Worm (Caenorhabditis elegans): ENCODE measurements around the gene C33H5.2.
A peak's percentile ranks its signal among the peaks of the same experiment; 100 is the strongest.

- TF ChIP-seq klf-2 (GFP tag; conservative IDR thresholded peaks at IDR 0.05) (no peak), cog-1 (tag; optimal IDR thresholded peaks at IDR 0.05) (peak; percentile 80), ztf-29 (GFP tag; IDR thresholded peaks at IDR 0.05) (0 out of 2 replicates have a peak, but pooled peaks have one; percentile 42), flt-1 (GFP tag; IDR thresholded peaks at IDR 0.05) (no peak; the same call in 1 of the 2 replicates), med-1 (GFP tag; optimal IDR thresholded peaks at IDR 0.05; ENCODE audit: insufficient read depth) (no peak), T22C8.4 (GFP tag; IDR thresholded peaks at IDR 0.05) (no peak), ztf-23 (GFP tag; IDR thresholded peaks at IDR 0.05) (0 out of 2 replicates have a peak, but pooled peaks have one; percentile 50)
These were observed 40.7 kb downstream of the C33H5.2 start for ce11 chrIV:7845585-7845984.

All from whole organism, midembryonic.